Fruit fly (Drosophila melanogaster) whole organism, embryonic: Measurements from ENCODE around the gene Cpr64Ab.

Experiments
- Ada2b ChIP-seq: fragments of 200-800 bp; sonication (Bioruptor generic); IDR thresholded peaks from 2 replicates; pipeline ENCODE4 v1.3.6; 2022; ENCODE audit warnings: missing biosample characterization, missing genetic modification characterization
- B-H2 ChIP-seq: fragments of 200-800 bp; sonication (Bioruptor generic); optimal IDR thresholded peaks from 2 replicates; lab custom pipeline; 2018; ENCODE audit warnings: missing biosample characterization, mild to moderate bottlenecking, missing genetic modification characterization
- BtbVII ChIP-seq: fragments of 200-800 bp; sonication (Bioruptor generic); optimal IDR thresholded peaks from 3 replicates; lab custom pipeline; 2017; ENCODE audit warnings: missing biosample characterization, mild to moderate bottlenecking, missing genetic modification characterization
- CG16863 ChIP-seq: fragments of 200-800 bp; sonication (Bioruptor generic); optimal IDR thresholded peaks from 3 replicates; lab custom pipeline; 2016; ENCODE audit warnings: missing biosample characterization, missing genetic modification characterization
- CG2202 ChIP-seq: fragments of 200-800 bp; sonication (Bioruptor generic); optimal IDR thresholded peaks from 2 replicates; lab custom pipeline; 2018; ENCODE audit warnings: missing biosample characterization, mild to moderate bottlenecking, missing genetic modification characterization
- CG32532 ChIP-seq: fragments of 200-800 bp; sonication (Bioruptor generic); IDR thresholded peaks from 2 replicates; pipeline ENCODE4 v1.3.6; 2022; ENCODE audit warnings: missing biosample characterization, missing genetic modification characterization
- CG34422 ChIP-seq: fragments of 200-800 bp; sonication (Bioruptor generic); IDR thresholded peaks from 3 replicates; pipeline ENCODE4 v1.3.6; 2022; ENCODE audit warnings: missing biosample characterization, missing genetic modification characterization
- CG3838 ChIP-seq: fragments of 200-800 bp; sonication (Bioruptor generic); optimal IDR thresholded peaks from 3 replicates; lab custom pipeline; 2016; ENCODE audit warnings: missing biosample characterization, missing genetic modification characterization
- CG4707 ChIP-seq: fragments of 200-800 bp; sonication (Bioruptor generic); optimal IDR thresholded peaks from 2 replicates; lab custom pipeline; 2018; ENCODE audit warnings: missing biosample characterization, mild to moderate bottlenecking, missing genetic modification characterization, moderate library complexity
- CG4730 ChIP-seq: fragments of 200-800 bp; sonication (Bioruptor generic); IDR thresholded peaks from 2 replicates; pipeline ENCODE4 v1.3.6; 2022; ENCODE audit warnings: missing biosample characterization, missing genetic modification characterization
- CG7372 ChIP-seq: fragments of 200-800 bp; sonication (Bioruptor generic); IDR thresholded peaks from 2 replicates; pipeline ENCODE4 v1.3.6; 2022; ENCODE audit warnings: missing biosample characterization, missing genetic modification characterization
- CG8765 ChIP-seq: fragments of 200-800 bp; sonication (Bioruptor generic); IDR thresholded peaks from 2 replicates; pipeline ENCODE4 v1.3.6; 2022; ENCODE audit warnings: missing biosample characterization, missing genetic modification characterization
- CG9932 ChIP-seq: fragments of 200-800 bp; sonication (Bioruptor generic); IDR thresholded peaks from 2 replicates; pipeline ENCODE4 v1.3.6; 2022; ENCODE audit warnings: missing biosample characterization, missing genetic modification characterization
- Chrac-16 ChIP-seq: fragments of 200-800 bp; sonication (Bioruptor generic); optimal IDR thresholded peaks from 3 replicates; lab custom pipeline; 2016; ENCODE audit warnings: missing biosample characterization, missing genetic modification characterization
- D ChIP-seq, 2 experiments: fragments of 200-800 bp in 1 of 2; fragments of >200 bp in 1 of 2; sonication (Bioruptor generic) in 1 of 2; optimal IDR thresholded peaks; 2 replicates in 1 of 2; 3 replicates in 1 of 2; lab custom pipeline; 2017; ENCODE audit warnings: mild to moderate bottlenecking in 1 of 2, missing biosample characterization in 1 of 2, missing genetic modification characterization in 1 of 2, missing genetic modification reagents in 1 of 2
- D19B ChIP-seq: fragments of 200-800 bp; sonication (Bioruptor generic); optimal IDR thresholded peaks from 2 replicates; lab custom pipeline; 2017; ENCODE audit warnings: missing biosample characterization, mild to moderate bottlenecking, missing genetic modification characterization
- ERR ChIP-seq: fragments of 200-800 bp; sonication (Bioruptor generic); optimal IDR thresholded peaks from 2 replicates; lab custom pipeline; 2016; ENCODE audit warnings: missing biosample characterization, missing genetic modification characterization
- Gug ChIP-seq: fragments of 200-800 bp; sonication (Bioruptor generic); IDR thresholded peaks from 4 replicates; pipeline ENCODE4 v1.3.6; 2022; ENCODE audit warnings: missing biosample characterization, missing genetic modification characterization
- HLH3B ChIP-seq: fragments of 200-800 bp; sonication (Bioruptor generic); IDR thresholded peaks from 2 replicates; pipeline ENCODE4 v1.3.6; 2022; ENCODE audit warnings: missing biosample characterization, missing genetic modification characterization
- Hr78 ChIP-seq, 2 experiments: fragments of 200-800 bp in 1 of 2; fragments of >200 bp in 1 of 2; sonication (Bioruptor generic) in 1 of 2; optimal IDR thresholded peaks; 2 replicates each; lab custom pipeline; 2017 to 2019; ENCODE audit warnings: missing biosample characterization in 2 of 2, missing genetic modification characterization in 2 of 2, mild to moderate bottlenecking in 1 of 2, moderate library complexity in 1 of 2
- Mad ChIP-seq: fragments of 200-800 bp; sonication (Bioruptor generic); optimal IDR thresholded peaks from 2 replicates; lab custom pipeline; 2016; ENCODE audit warnings: missing biosample characterization, missing genetic modification characterization
- Mes4 ChIP-seq: fragments of 200-800 bp; sonication (Bioruptor generic); optimal IDR thresholded peaks from 2 replicates; lab custom pipeline; 2016; ENCODE audit warnings: missing biosample characterization, missing genetic modification characterization
- Oaz ChIP-seq: fragments of 200-800 bp; sonication (Bioruptor generic); IDR thresholded peaks from 2 replicates; pipeline ENCODE4 v1.3.6; 2022; ENCODE audit warnings: missing biosample characterization, missing genetic modification characterization
- Oli ChIP-seq: fragments of 200-800 bp; sonication (Bioruptor generic); optimal IDR thresholded peaks from 2 replicates; lab custom pipeline; 2018; ENCODE audit warnings: missing biosample characterization, mild to moderate bottlenecking, missing genetic modification characterization, moderate library complexity
- Optix ChIP-seq: fragments of 200-800 bp; sonication (Bioruptor generic); IDR thresholded peaks from 3 replicates; pipeline ENCODE4 v1.3.6; 2022; ENCODE audit warnings: missing biosample characterization, missing genetic modification characterization
- Rfx ChIP-seq: fragments of 200-800 bp; sonication (Bioruptor generic); IDR thresholded peaks from 2 replicates; pipeline ENCODE4 v1.3.6; 2022; ENCODE audit warnings: missing biosample characterization, missing genetic modification characterization
- Sry-β ChIP-seq: fragments of 200-800 bp; sonication (Bioruptor generic); optimal IDR thresholded peaks from 2 replicates; lab custom pipeline; 2018; ENCODE audit warnings: missing biosample characterization, mild to moderate bottlenecking, missing genetic modification characterization, moderate library complexity
- Ssrp ChIP-seq: fragments of 200-800 bp; sonication (Bioruptor generic); optimal IDR thresholded peaks from 2 replicates; lab custom pipeline; 2018; ENCODE audit warnings: missing biosample characterization, mild to moderate bottlenecking, missing genetic modification characterization, moderate library complexity
- Tbp ChIP-seq: fragments of >200 bp; optimal IDR thresholded peaks from 2 replicates; lab custom pipeline; 2018; ENCODE audit warnings: missing biosample characterization, missing genetic modification characterization
- YL-1 ChIP-seq: fragments of 200-800 bp; sonication (Bioruptor generic); optimal IDR thresholded peaks from 3 replicates; lab custom pipeline; 2017; ENCODE audit warnings: missing biosample characterization, mild to moderate bottlenecking, missing genetic modification characterization
- ab ChIP-seq: fragments of 200-800 bp; sonication (Bioruptor generic); optimal IDR thresholded peaks from 2 replicates; lab custom pipeline; 2016; ENCODE audit warnings: missing biosample characterization, missing genetic modification characterization
- ash1 ChIP-seq: fragments of 200-800 bp; sonication (Bioruptor generic); optimal IDR thresholded peaks from 2 replicates; lab custom pipeline; 2018; ENCODE audit warnings: missing biosample characterization, mild to moderate bottlenecking, missing genetic modification characterization
- chinmo ChIP-seq: fragments of 200-800 bp; sonication (Bioruptor generic); IDR thresholded peaks from 4 replicates; pipeline ENCODE4 v1.3.6; 2022; ENCODE audit warnings: missing biosample characterization, missing genetic modification characterization; ENCODE audit not compliant: partially characterized antibody
- dpn ChIP-seq, 2 experiments: fragments of 200-800 bp; sonication (Bioruptor generic); optimal IDR thresholded peaks; 3 replicates each; lab custom pipeline; 2016; ENCODE audit warnings: missing biosample characterization in 2 of 2, missing genetic modification characterization in 2 of 2
- esg ChIP-seq: fragments of 200-800 bp; sonication (Bioruptor generic); conservative IDR thresholded peaks from 2 replicates; pipeline ENCODE4 v1.3.6; 2022; ENCODE audit warnings: missing biosample characterization, missing genetic modification characterization
- fu2 ChIP-seq: fragments of 200-800 bp; sonication (Bioruptor generic); optimal IDR thresholded peaks from 2 replicates; lab custom pipeline; 2016; ENCODE audit warnings: missing biosample characterization, missing genetic modification characterization
- gem ChIP-seq: fragments of 200-800 bp; sonication (Bioruptor generic); optimal IDR thresholded peaks from 2 replicates; lab custom pipeline; 2019; ENCODE audit warnings: missing biosample characterization, mild to moderate bottlenecking, missing genetic modification characterization, moderate library complexity
- nau ChIP-seq: fragments of 200-800 bp; sonication (Bioruptor generic); optimal IDR thresholded peaks from 3 replicates; lab custom pipeline; 2017; ENCODE audit warnings: missing biosample characterization, mild to moderate bottlenecking, missing genetic modification characterization, missing genetic modification reagents
- ro ChIP-seq: fragments of 200-800 bp; sonication (Bioruptor generic); IDR thresholded peaks from 2 replicates; pipeline ENCODE4 v1.3.6; 2022; ENCODE audit warnings: missing biosample characterization, missing genetic modification characterization
- run ChIP-seq: fragments of 200-800 bp; sonication (Bioruptor generic); optimal IDR thresholded peaks from 3 replicates; lab custom pipeline; 2018; ENCODE audit warnings: missing biosample characterization, mild to moderate bottlenecking, missing genetic modification characterization
- sc ChIP-seq, 3 experiments: fragments of >200 bp in 2 of 3; fragments of 200-800 bp in 1 of 3; sonication (Bioruptor generic) in 1 of 3; optimal IDR thresholded peaks; 2 replicates in 2 of 3; 3 replicates in 1 of 3; lab custom pipeline; 2017; ENCODE audit warnings: mild to moderate bottlenecking in 1 of 3, missing biosample characterization in 1 of 3, missing genetic modification characterization in 1 of 3, missing genetic modification reagents in 1 of 3
- sens-2 ChIP-seq: fragments of 200-800 bp; sonication (Bioruptor generic); IDR thresholded peaks from 2 replicates; pipeline ENCODE4 v1.3.6; 2022; ENCODE audit warnings: missing biosample characterization, missing genetic modification characterization
- sima ChIP-seq: fragments of 200-800 bp; sonication (Bioruptor generic); optimal IDR thresholded peaks from 2 replicates; lab custom pipeline; 2016; ENCODE audit warnings: missing biosample characterization, missing genetic modification characterization
- sisA ChIP-seq: fragments of 200-800 bp; sonication (Bioruptor generic); IDR thresholded peaks from 2 replicates; pipeline ENCODE4 v1.3.6; 2022; ENCODE audit warnings: missing biosample characterization, missing genetic modification characterization
- stc ChIP-seq: fragments of 200-800 bp; sonication (Bioruptor generic); IDR thresholded peaks from 2 replicates; pipeline ENCODE4 v1.3.6; 2022; ENCODE audit warnings: missing biosample characterization, missing genetic modification characterization
- tll ChIP-seq, 2 experiments: fragments of 200-800 bp in 1 of 2; fragments of >200 bp in 1 of 2; sonication (Bioruptor generic) in 1 of 2; optimal IDR thresholded peaks; 2 replicates each; lab custom pipeline; 2017 to 2019; ENCODE audit warnings: missing biosample characterization in 2 of 2, missing genetic modification characterization in 2 of 2, mild to moderate bottlenecking in 1 of 2, moderate library complexity in 1 of 2
- twi ChIP-seq: fragments of 200-800 bp; optimal IDR thresholded peaks from 2 replicates; lab custom pipeline; 2019; ENCODE audit warnings: missing biosample characterization, mild to moderate bottlenecking, missing genetic modification characterization, moderate library complexity
- vnd ChIP-seq: fragments of 200-800 bp; sonication (Bioruptor generic); IDR thresholded peaks from 3 replicates; pipeline ENCODE4 v1.3.6; 2022; ENCODE audit warnings: missing biosample characterization, missing genetic modification characterization; ENCODE audit not compliant: partially characterized antibody
- yki ChIP-seq: fragments of >200 bp; optimal IDR thresholded peaks from 3 replicates; lab custom pipeline; 2018

The Cpr64Ab gene

dm6 chr3L:4259102-4259558 lies 47.8 kb upstream of the Cpr64Ab start, which contains the start of the genes CG15011 and CG1309 (continued):
- TF ChIP-seq Oli (peak; percentile 67), CG2202 (tag; lab: Kevin White, UChicago) (peak; percentile 31), D (optimal IDR thresholded peaks at IDR 0.05; lab: Kevin White, UChicago) (no peak), D (GFP tag; optimal IDR thresholded peaks at IDR 0.05; lab: Kevin White, UChicago) (peak; percentile 66), fu2 (GFP tag; lab: Kevin White, UChicago) (peak; percentile 81), ro (GFP tag; lab: Robert Waterston, UW) (no peak), CG3838 (GFP tag; lab: Kevin White, UChicago) (peak; percentile 64), ERR (GFP tag; lab: Kevin White, UChicago) (peak; percentile 49), CG9932 (GFP tag; lab: Robert Waterston, UW) (peak; percentile 87), yki (lab: Kevin White, UChicago) (no peak), BtbVII (GFP tag; lab: Kevin White, UChicago) (no peak), gem (peak; percentile 91), vnd (GFP tag; lab: Robert Waterston, UW) (no peak), chinmo (0 out of 4 replicates have a peak, but pooled peaks have one; percentile 32), sens-2 (GFP tag; lab: Robert Waterston, UW) (no peak), Rfx (GFP tag; lab: Robert Waterston, UW) (peak; percentile 82; the same call in 1 of the 2 replicates), HLH3B (GFP tag; lab: Robert Waterston, UW) (peak; percentile 68; the same call in 1 of the 2 replicates), Mes4 (GFP tag; lab: Kevin White, UChicago) (peak; percentile 80), CG4730 (GFP tag; lab: Robert Waterston, UW) (peak; percentile 43), CG16863 (GFP tag; lab: Kevin White, UChicago) (peak; percentile 83), Tbp (GFP tag; lab: Kevin White, UChicago) (no peak), Hr78 (GFP tag; optimal IDR thresholded peaks at IDR 0.05; lab: Kevin White, UChicago) (peak in 1 of 2 experiments; percentile 46), sc (optimal IDR thresholded peaks at IDR 0.05; lab: Kevin White, UChicago) (no peak), sc (GFP tag; optimal IDR thresholded peaks at IDR 0.05; lab: Kevin White, UChicago) (peak; percentile 70), Gug (GFP tag; lab: Robert Waterston, UW) (peak; percentile 69; the same call in 3 of the 4 replicates), sima (GFP tag; lab: Kevin White, UChicago) (peak; percentile 37), tll (GFP tag; optimal IDR thresholded peaks at IDR 0.05; lab: Kevin White, UChicago) (no peak), CG34422 (GFP tag; lab: Robert Waterston, UW) (peak; percentile 82), Sry-β (GFP tag; lab: Kevin White, UChicago) (peak; percentile 67), D19B (peak; percentile 59), B-H2 (GFP tag; lab: Kevin White, UChicago) (peak; percentile 86), Ada2b (GFP tag; lab: Robert Waterston, UW) (peak; percentile 76), CG8765 (GFP tag; lab: Robert Waterston, UW) (peak; percentile 43; the same call in 1 of the 2 replicates), nau (GFP tag; lab: Kevin White, UChicago) (no peak), ab (GFP tag; lab: Kevin White, UChicago) (peak; percentile 42), twi (tag; lab: Kevin White, UChicago) (peak; percentile 83), dpn (GFP tag; optimal IDR thresholded peaks at IDR 0.05; lab: Kevin White, UChicago) (peak; percentile 85 to 88), YL-1 (GFP tag; lab: Kevin White, UChicago) (peak; percentile 90), CG4707 (GFP tag; lab: Kevin White, UChicago) (peak; percentile 28), Oaz (GFP tag; lab: Robert Waterston, UW) (0 out of 2 replicates have a peak, but pooled peaks have one; percentile 34), sisA (GFP tag; lab: Robert Waterston, UW) (peak; percentile 84), Chrac-16 (GFP tag; lab: Kevin White, UChicago) (peak; percentile 85), stc (no peak), Ssrp (tag; lab: Kevin White, UChicago) (peak; percentile 79), Mad (GFP tag; lab: Kevin White, UChicago) (peak; percentile 80), CG7372 (GFP tag; lab: Robert Waterston, UW) (peak; percentile 80), esg (peak; percentile 72), Optix (GFP tag; lab: Robert Waterston, UW) (peak; percentile 69; the same call in 1 of the 3 replicates), run (peak; percentile 39), ash1 (GFP tag; lab: Kevin White, UChicago) (no peak), CG32532 (GFP tag; lab: Robert Waterston, UW) (peak; percentile 83)
